Fruit fly (Drosophila melanogaster) whole organism, pupa: ENCODE results near the gene CG13898.

Experiments
- CG10348 ChIP-seq: fragments of 200-800 bp; sonication (Bioruptor generic); IDR thresholded peaks from 2 replicates; pipeline ENCODE4 v1.3.6; 2022; ENCODE audit warnings: missing biosample characterization, missing genetic modification characterization
- CG14655 ChIP-seq: fragments of 200-800 bp; sonication (Bioruptor generic); optimal IDR thresholded peaks from 3 replicates; lab custom pipeline; 2017; ENCODE audit warnings: mild to moderate bottlenecking, missing biosample characterization, missing genetic modification reagents, missing genetic modification characterization
- D1 ChIP-seq: fragments of 200-800 bp; sonication (Bioruptor generic); optimal IDR thresholded peaks from 2 replicates; lab custom pipeline; 2018; ENCODE audit warnings: missing biosample characterization, mild to moderate bottlenecking, missing genetic modification characterization, moderate library complexity
- Ets98B ChIP-seq: fragments of 200-800 bp; sonication (Bioruptor generic); IDR thresholded peaks from 2 replicates; pipeline ENCODE4 v1.3.6; 2022; ENCODE audit warnings: missing biosample characterization, missing genetic modification characterization
- Pif1A ChIP-seq: fragments of 200-800 bp; sonication (Bioruptor generic); optimal IDR thresholded peaks from 3 replicates; lab custom pipeline; 2016; ENCODE audit warnings: missing biosample characterization, missing genetic modification characterization
- gl ChIP-seq: fragments of 200-800 bp; sonication (Bioruptor generic); optimal IDR thresholded peaks from 2 replicates; lab custom pipeline; 2018; ENCODE audit warnings: missing biosample characterization, mild to moderate bottlenecking, missing genetic modification characterization

DNA sequence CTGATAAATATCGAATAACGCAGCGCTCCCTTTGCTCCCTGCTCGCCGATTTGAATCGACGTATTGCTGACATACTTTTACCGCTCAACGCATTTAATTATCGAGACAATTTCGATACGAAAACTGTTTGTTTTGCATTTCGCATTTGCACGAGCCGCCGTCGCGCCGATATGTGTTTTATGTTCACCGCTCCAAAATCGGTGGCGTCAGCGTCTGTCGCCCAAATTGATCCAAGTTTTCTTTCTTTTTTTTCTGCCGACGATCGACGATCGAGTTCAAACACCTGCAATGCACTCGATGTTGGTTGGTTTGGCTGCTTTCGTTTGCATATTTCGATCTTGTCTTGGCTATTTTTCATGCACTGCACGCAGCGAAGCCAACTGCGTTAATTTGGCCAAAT, 38.8 kb downstream of the CG13898 start:
- TF ChIP-seq Pif1A (GFP tag; lab: Kevin White, UChicago): no peak
- no peak for TF ChIP-seq CG14655
- TF ChIP-seq gl (tag; lab: Kevin White, UChicago): no peak
- no peak for TF ChIP-seq D1 (tag; lab: Kevin White, UChicago)
- no peak for TF ChIP-seq CG10348 (GFP tag; lab: Robert Waterston, UW)
- no peak for TF ChIP-seq Ets98B (GFP tag; lab: Robert Waterston, UW)
